Worm (Caenorhabditis elegans) whole organism, L4/young adult: ENCODE results near the gene clec-242.
"Not testable (repeated sequence)": the region's sequence is repeated elsewhere in the genome, so short reads cannot be mapped to it uniquely, and the experiment has no call there.

ENCODE experiments used
- W03F9.2 ChIP-seq: fragments of 150-350 bp; optimal IDR thresholded peaks from 2 replicates; lab custom pipeline; 2014; ENCODE audit warnings: missing biosample characterization, missing genetic modification characterization
- dao-5 ChIP-seq: sonication (generic microtip); optimal IDR thresholded peaks from 2 replicates; lab custom pipeline; 2016; ENCODE audit warnings: missing genotype, missing genetic modification characterization, moderate library complexity, missing compliant biosample characterization
- him-1 ChIP-seq: sonication (generic microtip); optimal IDR thresholded peaks from 2 replicates; lab custom pipeline; 2016; ENCODE audit warnings: missing genotype, missing genetic modification reagents, missing genetic modification characterization, missing compliant biosample characterization

clec-242 gene

ce11 chrV:17245406-17245805 lies at the start of gene clec-242:
Gene clec-242 (minus strand): TSS chrV:17245506.
- TF ChIP-seq dao-5 (tag; lab: Kevin White, UChicago) (no peak), him-1 (tag; lab: Kevin White, UChicago) (no peak), W03F9.2 (tag; lab: Kevin White, UChicago) (no peak)

ce11 chrV:17292740-17293139 lies 47.4 kb upstream of the clec-242 start:
- TF ChIP-seq W03F9.2 (tag; lab: Kevin White, UChicago) (no peak), dao-5 (tag; lab: Kevin White, UChicago) (no peak), him-1 (tag; lab: Kevin White, UChicago) (no peak)

- TF ChIP-seq dao-5 (tag; lab: Kevin White, UChicago) (no peak), him-1 (tag; lab: Kevin White, UChicago) (no peak), W03F9.2 (tag; lab: Kevin White, UChicago) (no peak)
Observed at ce11 chrV:17284159-17284558, 38.9 kb upstream of the clec-242 start.

- TF ChIP-seq dao-5 (tag; lab: Kevin White, UChicago) (no peak), him-1 (tag; lab: Kevin White, UChicago) (no peak), W03F9.2 (tag; lab: Kevin White, UChicago) (no peak)
Observed at ce11 chrV:17273249-17273648, 27.9 kb upstream of the clec-242 start, which contains the start of gene K10G4.10. Gene K10G4.10 (plus strand): TSS chrV:17273549.

- TF ChIP-seq dao-5 (tag; lab: Kevin White, UChicago) (no peak), him-1 (tag; lab: Kevin White, UChicago) (no peak), W03F9.2 (tag; lab: Kevin White, UChicago) (no peak)
Observed at ce11 chrV:17272112-17272511, 26.8 kb upstream of the clec-242 start.

- TF ChIP-seq W03F9.2, dao-5, him-1 (tag; lab: Kevin White, UChicago): not testable (repeated sequence)
Observed at ce11 chrV:17264855-17265254, 19.5 kb upstream of the clec-242 start, which contains the start of gene K10G4.3. Gene K10G4.3 (minus strand): TSS chrV:17264955.

- no peak for TF ChIP-seq W03F9.2 (tag; lab: Kevin White, UChicago)
- TF ChIP-seq dao-5 (tag; lab: Kevin White, UChicago) = no peak
- TF ChIP-seq him-1 (tag; lab: Kevin White, UChicago) = no peak
Observed at ce11 chrV:17261385-17261784, 16.1 kb upstream of the clec-242 start.

- no peak for TF ChIP-seq W03F9.2 (tag; lab: Kevin White, UChicago)
- TF ChIP-seq him-1 (tag; lab: Kevin White, UChicago) = no peak
- TF ChIP-seq dao-5 (tag; lab: Kevin White, UChicago) = no peak
Observed at ce11 chrV:17258868-17259267, 13.6 kb upstream of the clec-242 start, which contains the start of gene fbxa-85. Gene fbxa-85 (plus strand): TSS chrV:17259168.

ce11 chrV:17258244-17258643 lies 12.9 kb upstream of the clec-242 start:
- no peak for TF ChIP-seq W03F9.2 (tag; lab: Kevin White, UChicago)
- no peak for TF ChIP-seq him-1 (tag; lab: Kevin White, UChicago)
- TF ChIP-seq dao-5 (tag; lab: Kevin White, UChicago) = no peak

ce11 chrV:17257637-17258036 lies 12.3 kb upstream of the clec-242 start:
- no peak for TF ChIP-seq W03F9.2 (tag; lab: Kevin White, UChicago)
- TF ChIP-seq dao-5 (tag; lab: Kevin White, UChicago) = no peak
- no peak for TF ChIP-seq him-1 (tag; lab: Kevin White, UChicago)

ce11 chrV:17255454-17255853 lies 10.1 kb upstream of the clec-242 start, which contains the start of gene srh-115:
Gene srh-115 (plus strand): TSS chrV:17255754.
- TF ChIP-seq dao-5 (tag; lab: Kevin White, UChicago) (no peak), him-1 (tag; lab: Kevin White, UChicago) (no peak), W03F9.2 (tag; lab: Kevin White, UChicago) (no peak)

ce11 chrV:17255028-17255427 lies 9.7 kb upstream of the clec-242 start, which contains the start of gene srh-116:
Gene srh-116 (minus strand): TSS chrV:17255128.
- TF ChIP-seq dao-5, him-1, W03F9.2 (tag; lab: Kevin White, UChicago): not testable (repeated sequence)

ce11 chrV:17251364-17251961 lies 6.2 kb upstream of the clec-242 start, which contains the start of gene Y61B8A.6:
Gene Y61B8A.6 (plus strand): TSS chrV:17251911.
- no peak for TF ChIP-seq him-1 (tag; lab: Kevin White, UChicago)
- TF ChIP-seq dao-5 (tag; lab: Kevin White, UChicago) = no peak
- TF ChIP-seq W03F9.2 (tag; lab: Kevin White, UChicago) = no peak

- TF ChIP-seq him-1 (tag; lab: Kevin White, UChicago) (no peak), dao-5 (tag; lab: Kevin White, UChicago) (no peak), W03F9.2 (tag; lab: Kevin White, UChicago) (no peak)
Observed at ce11 chrV:17248915-17249314, 3.6 kb upstream of the clec-242 start, which contains the start of gene clec-243. Gene clec-243 (minus strand): TSS chrV:17249015.
